Worm (Caenorhabditis elegans): ENCODE data around the gene Y57G7A.11.

DNA sequence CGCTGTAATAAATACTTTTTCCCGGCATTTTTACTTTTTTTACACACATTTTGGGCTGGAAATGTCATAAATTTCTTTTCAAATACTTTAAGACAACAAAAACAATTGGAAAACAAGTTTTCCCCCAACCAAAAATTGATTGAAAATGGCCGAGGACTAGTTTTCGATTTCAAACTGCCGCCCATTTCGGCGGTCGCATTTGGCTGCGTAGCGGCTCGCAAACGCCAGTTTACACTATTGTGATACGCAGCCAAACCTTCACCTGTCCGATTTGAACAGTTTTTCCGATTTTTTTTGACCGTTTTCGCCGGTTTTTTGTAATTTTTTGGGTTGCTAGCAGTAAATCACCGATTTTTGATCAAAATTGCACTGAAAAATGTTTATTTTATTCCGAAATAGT lies 43.7 kb upstream of the Y57G7A.11 start:
- peak; percentile 95 for TF ChIP-seq athp-1 (tag; optimal IDR thresholded peaks at IDR 0.05)
- no peak for TF ChIP-seq hlh-12 (tag; optimal IDR thresholded peaks at IDR 0.05)
- no peak for TF ChIP-seq sdz-38 (tag; optimal IDR thresholded peaks at IDR 0.05)
- TF ChIP-seq lsy-27 (tag; optimal IDR thresholded peaks at IDR 0.05; ENCODE audit: borderline replicate concordance, insufficient read depth): peak; percentile 10
- no peak for TF ChIP-seq nfya-1 (tag; optimal IDR thresholded peaks at IDR 0.05; ENCODE audit: borderline replicate concordance, insufficient read depth)
- peak; percentile 75 for TF ChIP-seq ztf-22 (GFP tag; optimal IDR thresholded peaks at IDR 0.05)

All from whole organism, young adult.